Worm (Caenorhabditis elegans) whole organism, L1 larva: ENCODE measurements around the gene C06E7.88.

Experiments used
- F16B12.6 ChIP-seq: fragments of 150-350 bp; optimal IDR thresholded peaks from 2 replicates; lab custom pipeline; 2014; ENCODE audit warnings: missing biosample characterization, missing genetic modification characterization
- ama-1 ChIP-seq: fragments of 150-350 bp; optimal IDR thresholded peaks from 2 replicates; lab custom pipeline; 2014
- lir-3 ChIP-seq: sonication (generic microtip); optimal IDR thresholded peaks from 2 replicates; lab custom pipeline; 2016; ENCODE audit warnings: mild to moderate bottlenecking, missing genetic modification characterization, moderate library complexity, missing compliant biosample characterization; ENCODE audit not compliant: poor library complexity
- mep-1 ChIP-seq: fragments of 150-350 bp; optimal IDR thresholded peaks from 2 replicates; lab custom pipeline; 2014; ENCODE audit warnings: missing biosample characterization, missing genetic modification characterization
- nhr-12 ChIP-seq: sonication (generic microtip); optimal IDR thresholded peaks from 2 replicates; lab custom pipeline; 2017; ENCODE audit warnings: missing biosample characterization, missing genetic modification characterization
- nhr-76 ChIP-seq: sonication (generic microtip); optimal IDR thresholded peaks from 2 replicates; lab custom pipeline; 2017; ENCODE audit warnings: missing biosample characterization, missing genetic modification characterization
- sptf-1 ChIP-seq: fragments of 150-350 bp; optimal IDR thresholded peaks from 2 replicates; lab custom pipeline; 2014; ENCODE audit warnings: missing biosample characterization, missing genetic modification characterization
- tlp-1 ChIP-seq: fragments of 150-350 bp; optimal IDR thresholded peaks from 2 replicates; lab custom pipeline; 2014; ENCODE audit warnings: missing biosample characterization, missing genetic modification characterization
- unc-130 ChIP-seq: fragments of 150-350 bp; optimal IDR thresholded peaks from 2 replicates; lab custom pipeline; 2017; ENCODE audit warnings: missing biosample characterization, missing genetic modification characterization, inconsistent platforms
- zag-1 ChIP-seq: fragments of 150-350 bp; optimal IDR thresholded peaks from 2 replicates; lab custom pipeline; 2014; ENCODE audit warnings: missing biosample characterization, missing genetic modification characterization
- ztf-11 ChIP-seq, 2 experiments: sonication (generic microtip); optimal IDR thresholded peaks; 2 replicates each; lab custom pipeline; 2016 to 2017; ENCODE audit warnings: missing genetic modification characterization in 2 of 2, missing biosample characterization in 1 of 2, missing compliant biosample characterization in 1 of 2

DNA sequence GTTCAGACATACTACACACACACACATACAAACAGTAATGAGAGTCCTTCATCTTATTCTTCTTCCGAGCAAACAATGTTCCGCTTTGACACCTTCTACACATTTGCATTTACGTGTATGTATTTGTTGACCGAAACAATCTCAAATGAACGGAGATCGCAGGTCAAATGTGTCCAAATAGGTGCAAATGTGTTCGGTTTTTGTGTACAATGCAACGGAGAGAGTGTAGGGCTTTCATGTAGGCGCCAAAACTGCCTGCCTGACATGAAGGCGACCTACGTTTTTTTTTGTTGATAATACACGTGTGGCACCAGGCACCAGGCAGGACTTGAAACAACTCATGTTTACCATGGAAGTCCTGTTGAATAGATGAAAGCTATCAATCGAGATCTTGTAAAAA, 10.1 kb downstream of the C06E7.88 start:
- TF ChIP-seq F16B12.6 (tag; lab: Kevin White, UChicago) (no peak), mep-1 (tag; lab: Kevin White, UChicago) (no peak), nhr-12 (tag; lab: Kevin White, UChicago) (no peak), sptf-1 (tag; lab: Kevin White, UChicago) (no peak), nhr-76 (tag; lab: Kevin White, UChicago) (no peak), unc-130 (tag; lab: Kevin White, UChicago) (no peak), tlp-1 (no peak), lir-3 (no peak), zag-1 (tag; lab: Kevin White, UChicago) (no peak), ama-1 (no peak), ztf-11 (tag; optimal IDR thresholded peaks at IDR 0.05; lab: Kevin White, UChicago) (no peak)
